Fruit fly (Drosophila melanogaster): ENCODE data around the gene CG5149.

Gene CG5149

dm6 chr2L:7411947-7412621 is 24.0 kb upstream of the CG5149 start, which contains the start of gene chm (continued):
- TF ChIP-seq crol (GFP tag; IDR thresholded peaks at IDR 0.05) (no peak), pum (GFP tag; optimal IDR thresholded peaks at IDR 0.05) (peak; percentile 3), CG1024 (GFP tag; IDR thresholded peaks at IDR 0.05) (no peak), NFAT (GFP tag; IDR thresholded peaks at IDR 0.05) (peak; percentile 67; the same call in 1 of the 2 replicates), Awh (GFP tag; IDR thresholded peaks at IDR 0.05) (no peak), NK7.1 (GFP tag; optimal IDR thresholded peaks at IDR 0.05) (no peak), Lhr (GFP tag; optimal IDR thresholded peaks at IDR 0.05) (peak; percentile 6), lov (optimal IDR thresholded peaks at IDR 0.05) (no peak), lov (GFP tag; IDR thresholded peaks at IDR 0.05) (no peak), grau (tag; optimal IDR thresholded peaks at IDR 0.05) (peak; percentile 50), ara (GFP tag; IDR thresholded peaks at IDR 0.05) (no peak), CG14965 (GFP tag; optimal IDR thresholded peaks at IDR 0.05; ENCODE audit: borderline replicate concordance) (no peak), zen2 (GFP tag; IDR thresholded peaks at IDR 0.05; ENCODE audit: partially characterized antibody) (peak; percentile 85), PHDP (tag; optimal IDR thresholded peaks at IDR 0.05) (no peak), p53 (GFP tag; optimal IDR thresholded peaks at IDR 0.05) (no peak), gsb (GFP tag; IDR thresholded peaks at IDR 0.05) (no peak), CG6254 (GFP tag; optimal IDR thresholded peaks at IDR 0.05) (no peak), CG33213 (GFP tag; optimal IDR thresholded peaks at IDR 0.05) (peak; percentile 40), CG12104 (GFP tag; optimal IDR thresholded peaks at IDR 0.05) (no peak), CG9437 (GFP tag; optimal IDR thresholded peaks at IDR 0.05) (no peak), CG5180 (GFP tag; optimal IDR thresholded peaks at IDR 0.05) (no peak), CG16779 (GFP tag; IDR thresholded peaks at IDR 0.05) (no peak), YL-1 (GFP tag; optimal IDR thresholded peaks at IDR 0.05) (peak; percentile 27), vfl (GFP tag; optimal IDR thresholded peaks at IDR 0.05) (peak; percentile 29), CG2199 (GFP tag; IDR thresholded peaks at IDR 0.05) (no peak), pho (GFP tag; optimal IDR thresholded peaks at IDR 0.05) (peak; percentile 75), CG2889 (GFP tag; IDR thresholded peaks at IDR 0.05) (0 out of 3 replicates have a peak, but pooled peaks have one; percentile 11), D19A (tag; optimal IDR thresholded peaks at IDR 0.05) (no peak), lab (GFP tag; optimal IDR thresholded peaks at IDR 0.05) (no peak), scrt (GFP tag; optimal IDR thresholded peaks at IDR 0.05) (no peak), hkb (optimal IDR thresholded peaks at IDR 0.05) (no peak), hkb (GFP tag; IDR thresholded peaks at IDR 0.05) (no peak), CG9727 (GFP tag; optimal IDR thresholded peaks at IDR 0.05) (no peak), wdn (GFP tag; IDR thresholded peaks at IDR 0.05) (no peak), Rx (GFP tag; IDR thresholded peaks at IDR 0.05) (no peak), CG3847 (GFP tag; IDR thresholded peaks at IDR 0.05) (peak; percentile 76), CG11696 (GFP tag; IDR thresholded peaks at IDR 0.05) (no peak), hbn (GFP tag; IDR thresholded peaks at IDR 0.05; ENCODE audit: partially characterized antibody) (peak; percentile 89), CG11723 (GFP tag; optimal IDR thresholded peaks at IDR 0.05) (no peak), dm (GFP tag; optimal IDR thresholded peaks at IDR 0.05) (no peak), CG7963 (GFP tag; IDR thresholded peaks at IDR 0.05; ENCODE audit: partially characterized antibody) (peak; percentile 83), CG8359 (GFP tag; optimal IDR thresholded peaks at IDR 0.05; ENCODE audit: borderline replicate concordance) (no peak), sug (tag; optimal IDR thresholded peaks at IDR 0.05) (peak; percentile 37), CG3726 (GFP tag; IDR thresholded peaks at IDR 0.05) (no peak), CG1233 (GFP tag; optimal IDR thresholded peaks at IDR 0.05) (no peak), pros (GFP tag; optimal IDR thresholded peaks at IDR 0.05) (no peak), CG15601 (tag; optimal IDR thresholded peaks at IDR 0.05) (peak; percentile 28), CG18476 (GFP tag; optimal IDR thresholded peaks at IDR 0.05) (no peak), CG10565 (GFP tag; optimal IDR thresholded peaks at IDR 0.05) (no peak), CG7786 (GFP tag; optimal IDR thresholded peaks at IDR 0.05) (peak; percentile 47), gro (GFP tag; optimal IDR thresholded peaks at IDR 0.05) (peak; percentile 7)

Data from whole organism, embryonic.